Fruit fly (Drosophila melanogaster) whole organism, embryonic: Measurements from ENCODE around the gene gw.

Source experiments
- C15 ChIP-seq: fragments of 200-800 bp; sonication (Bioruptor generic); IDR thresholded peaks from 3 replicates; pipeline ENCODE4 v1.3.6; 2022; ENCODE audit warnings: missing biosample characterization, missing genetic modification characterization
- CG3995 ChIP-seq: fragments of 200-800 bp; sonication (Bioruptor generic); optimal IDR thresholded peaks from 3 replicates; lab custom pipeline; 2016; ENCODE audit warnings: missing biosample characterization, missing genetic modification characterization
- zfh1 ChIP-seq: fragments of 200-800 bp; sonication (Bioruptor generic); IDR thresholded peaks from 3 replicates; pipeline ENCODE4 v1.3.6; 2022; ENCODE audit warnings: missing biosample characterization, missing genetic modification characterization

dm6 chr4:703992-704690, 43.7 kb upstream of the gw start:
- TF ChIP-seq C15 (GFP tag; lab: Robert Waterston, UW) (no peak), CG3995 (GFP tag; lab: Kevin White, UChicago) (no peak), zfh1 (no peak)
